In the genomic region with DNA sequence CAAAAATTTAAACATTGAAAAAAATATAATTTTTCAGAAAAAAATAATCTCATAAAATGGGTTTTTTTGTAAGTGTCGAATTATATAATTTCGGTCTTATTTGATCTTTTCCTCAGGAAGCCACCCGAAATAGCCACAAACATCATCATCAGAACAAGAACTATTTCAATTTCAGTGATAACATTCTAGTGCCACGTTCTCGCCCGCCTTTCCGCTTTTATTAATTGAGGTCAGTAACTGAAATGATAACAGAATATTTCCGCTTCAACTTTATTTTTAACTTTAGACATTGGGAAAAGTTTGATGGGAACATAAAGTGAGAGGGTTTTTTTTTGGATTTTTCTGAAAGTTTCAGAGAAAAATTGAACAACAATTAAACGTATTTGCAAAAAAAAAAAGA, we compare ENCODE assay signal across 5 worm cellular contexts.
A peak's percentile ranks its signal among the peaks of the same experiment; 100 is the strongest.
TF ChIP-seq lines count a peak whose summit lies in the region.

No protein-coding gene starts in this region.

TF ChIP-seq in whole organism, L1 larva, 84 proteins besides CTCF, POLR2A, EP300 and RAD21:
- TF ChIP-seq elt-2 (tag; optimal IDR thresholded peaks at IDR 0.05; lab: Kevin White, UChicago) (peak; percentile 31), ceh-88 (GFP tag; IDR thresholded peaks at IDR 0.05; lab: Robert Waterston, UW) (no peak)

TF ChIP-seq in whole organism, L2 larva, 48 proteins besides CTCF, POLR2A, EP300 and RAD21:
- TF ChIP-seq fos-1 (tag; optimal IDR thresholded peaks at IDR 0.05; lab: Kevin White, UChicago) (peak; percentile 58), sma-3 (GFP tag; optimal IDR thresholded peaks at IDR 0.05; lab: Kevin White, UChicago) (no peak), lsy-2 (tag; optimal IDR thresholded peaks at IDR 0.05; lab: Kevin White, UChicago) (no peak), crh-2 (tag; optimal IDR thresholded peaks at IDR 0.05; lab: Kevin White, UChicago) (peak; percentile 49), ZK546.5 (tag; optimal IDR thresholded peaks at IDR 0.05; lab: Kevin White, UChicago) (no peak), skn-1 (tag; optimal IDR thresholded peaks at IDR 0.05; lab: Kevin White, UChicago) (peak; percentile 6)

TF ChIP-seq in whole organism, L3 larva, 47 proteins besides CTCF, POLR2A, EP300 and RAD21:
- TF ChIP-seq nhr-23 (tag; optimal IDR thresholded peaks at IDR 0.05; lab: Kevin White, UChicago) (no peak), fos-1 (tag; optimal IDR thresholded peaks at IDR 0.05; lab: Kevin White, UChicago) (no peak), pqm-1 (tag; optimal IDR thresholded peaks at IDR 0.05; lab: Kevin White, UChicago) (peak; percentile 28), elt-2 (tag; optimal IDR thresholded peaks at IDR 0.05; lab: Kevin White, UChicago) (peak; percentile 69), ztf-11 (tag; optimal IDR thresholded peaks at IDR 0.05; lab: Kevin White, UChicago) (no peak), eor-1 (tag; optimal IDR thresholded peaks at IDR 0.05; lab: Kevin White, UChicago) (no peak)

TF ChIP-seq in whole organism, L4 larva, 104 proteins besides CTCF, POLR2A, EP300 and RAD21:
- peak; percentile 36; the same call in 1 of the 2 replicates for TF ChIP-seq dmd-6 (GFP tag; IDR thresholded peaks at IDR 0.05; lab: Robert Waterston, UW)
- TF ChIP-seq Y5F2A.4 (GFP tag; optimal IDR thresholded peaks at IDR 0.05; lab: Kevin White, UChicago), result no peak
- peak; percentile 8 for TF ChIP-seq hlh-11 (tag; optimal IDR thresholded peaks at IDR 0.05; lab: Kevin White, UChicago)
- peak; percentile 83 for TF ChIP-seq pqm-1 (tag; optimal IDR thresholded peaks at IDR 0.05; lab: Kevin White, UChicago)
- no peak for TF ChIP-seq mdl-1 (tag; optimal IDR thresholded peaks at IDR 0.05; lab: Kevin White, UChicago)
- TF ChIP-seq dpl-1 (GFP tag; optimal IDR thresholded peaks at IDR 0.05; lab: Kevin White, UChicago), result no peak
- TF ChIP-seq lin-29 (GFP tag; IDR thresholded peaks at IDR 0.05; lab: Robert Waterston, UW), result no peak
- TF ChIP-seq unc-62 (GFP tag; optimal IDR thresholded peaks at IDR 0.05 in 1 of 2; lab: Kevin White, UChicago), result peak in 1 of 2 experiments; percentile 30
- no peak for TF ChIP-seq unc-62 (tag; optimal IDR thresholded peaks at IDR 0.05; lab: Kevin White, UChicago)
- no peak for TF ChIP-seq fkh-10 (GFP tag; optimal IDR thresholded peaks at IDR 0.05; lab: Kevin White, UChicago)
- no peak for TF ChIP-seq hmg-1.1 (GFP tag; IDR thresholded peaks at IDR 0.05; lab: Robert Waterston, UW)
- TF ChIP-seq ceh-82 (tag; optimal IDR thresholded peaks at IDR 0.05; lab: Kevin White, UChicago), result no peak
- no peak for TF ChIP-seq spr-3 (GFP tag; optimal IDR thresholded peaks at IDR 0.05; lab: Kevin White, UChicago)
- no peak for TF ChIP-seq nhr-102 (tag; optimal IDR thresholded peaks at IDR 0.05; lab: Kevin White, UChicago)
- no peak for TF ChIP-seq lin-39 (tag; optimal IDR thresholded peaks at IDR 0.05; lab: Kevin White, UChicago)
- TF ChIP-seq cey-2 (tag; optimal IDR thresholded peaks at IDR 0.05; lab: Kevin White, UChicago; ENCODE audit: borderline replicate concordance, insufficient read depth), result no peak
- TF ChIP-seq daf-16 (GFP tag; optimal IDR thresholded peaks at IDR 0.05; lab: Kevin White, UChicago), result no peak
- TF ChIP-seq daf-16 (tag; optimal IDR thresholded peaks at IDR 0.05; lab: Kevin White, UChicago), result peak; percentile 31
- peak; percentile 32 for TF ChIP-seq nhr-28 (tag; optimal IDR thresholded peaks at IDR 0.05; lab: Kevin White, UChicago)
TF ChIP-seq in whole organism, L4 larva: peak in this region for 6.

TF ChIP-seq in whole organism, young adult, 124 proteins besides CTCF, POLR2A, EP300 and RAD21:
- TF ChIP-seq rec-8 (tag; optimal IDR thresholded peaks at IDR 0.05; lab: Kevin White, UChicago), result no peak
- no peak for TF ChIP-seq ztf-26 (tag; optimal IDR thresholded peaks at IDR 0.05; lab: Kevin White, UChicago)
- peak; percentile 42 for TF ChIP-seq nhr-80 (tag; optimal IDR thresholded peaks at IDR 0.05; lab: Kevin White, UChicago)
- TF ChIP-seq ama-1 (optimal IDR thresholded peaks at IDR 0.05; lab: Kevin White, UChicago), result no peak
- no peak for TF ChIP-seq ama-1 (GFP tag; optimal IDR thresholded peaks at IDR 0.05; lab: Kevin White, UChicago)
- TF ChIP-seq dpl-1 (GFP tag; optimal IDR thresholded peaks at IDR 0.05; lab: Kevin White, UChicago), result no peak
